Worm (Caenorhabditis elegans) whole organism, young adult: ENCODE data around the gene C06E4.2.

Source experiments
- B0019.2 ChIP-seq: fragments of 200-800 bp; sonication (Bioruptor generic); conservative IDR thresholded peaks from 2 replicates; pipeline ENCODE4 v1.3.6; 2022; ENCODE audit warnings: missing genetic modification reagents, missing genetic modification characterization, missing compliant biosample characterization
- B0035.1 ChIP-seq: sonication (generic microtip); optimal IDR thresholded peaks from 2 replicates; lab custom pipeline; 2016; ENCODE audit warnings: missing genetic modification characterization, mild to moderate bottlenecking, missing compliant biosample characterization, missing genotype, missing genetic modification reagents
- C06A6.2 ChIP-seq: fragments of 200-800 bp; sonication (Bioruptor generic); conservative IDR thresholded peaks from 2 replicates; pipeline ENCODE4 v1.3.6; 2022; ENCODE audit warnings: missing genetic modification characterization, missing compliant biosample characterization
- F22D6.2 ChIP-seq: sonication (generic microtip); optimal IDR thresholded peaks from 2 replicates; lab custom pipeline; 2016; ENCODE audit warnings: mild to moderate bottlenecking, missing genetic modification characterization, missing compliant biosample characterization
- F52B5.7 ChIP-seq: sonication (generic microtip); optimal IDR thresholded peaks from 2 replicates; lab custom pipeline; 2016; ENCODE audit warnings: mild to moderate bottlenecking, missing genetic modification characterization, missing compliant biosample characterization
- F55B11.4 ChIP-seq: sonication (generic microtip); optimal IDR thresholded peaks from 2 replicates; lab custom pipeline; 2016; ENCODE audit warnings: missing compliant biosample characterization, missing genetic modification characterization, borderline replicate concordance; ENCODE audit not compliant: insufficient read depth
- F57A8.1 ChIP-seq: fragments of 200-800 bp; sonication (Bioruptor generic); optimal IDR thresholded peaks from 2 replicates; lab custom pipeline; 2018; ENCODE audit warnings: mild to moderate bottlenecking, missing genetic modification characterization, moderate library complexity, missing compliant biosample characterization
- Y53F4B.3 ChIP-seq: fragments of 200-800 bp; sonication (Bioruptor generic); IDR thresholded peaks from 2 replicates; pipeline ENCODE4 v1.3.6; 2022; ENCODE audit warnings: missing genetic modification reagents, missing genetic modification characterization, missing compliant biosample characterization
- Y53G8AR.9 ChIP-seq: fragments of 200-800 bp; sonication (Bioruptor generic); conservative IDR thresholded peaks from 2 replicates; pipeline ENCODE4 v1.3.6; 2022; ENCODE audit warnings: missing genetic modification reagents, missing genetic modification characterization, missing compliant biosample characterization
- Y67H2A.10 ChIP-seq: fragments of 200-800 bp; sonication (Bioruptor generic); conservative IDR thresholded peaks from 2 replicates; pipeline ENCODE4 v1.3.6; 2022; ENCODE audit warnings: missing genetic modification reagents, missing genetic modification characterization, missing compliant biosample characterization
- Y79H2A.3 ChIP-seq: fragments of 200-800 bp; sonication (Bioruptor generic); conservative IDR thresholded peaks from 2 replicates; pipeline ENCODE4 v1.3.6; 2022; ENCODE audit warnings: missing genetic modification reagents, missing genetic modification characterization, missing compliant biosample characterization
- bed-2 ChIP-seq: fragments of 200-800 bp; sonication (Bioruptor generic); IDR thresholded peaks from 2 replicates; pipeline ENCODE4 v1.3.6; 2022; ENCODE audit warnings: missing genetic modification reagents, missing genetic modification characterization, missing compliant biosample characterization
- ceh-27 ChIP-seq: fragments of 200-800 bp; sonication (Bioruptor generic); optimal IDR thresholded peaks from 2 replicates; lab custom pipeline; 2018; ENCODE audit warnings: mild to moderate bottlenecking, missing genetic modification characterization, moderate library complexity, missing compliant biosample characterization
- ceh-58 ChIP-seq: fragments of 200-800 bp; sonication (Bioruptor generic); IDR thresholded peaks from 2 replicates; pipeline ENCODE4 v1.3.6; 2022; ENCODE audit warnings: missing genetic modification characterization, missing compliant biosample characterization
- ceh-79 ChIP-seq: sonication (generic microtip); optimal IDR thresholded peaks from 2 replicates; lab custom pipeline; 2017; ENCODE audit warnings: mild to moderate bottlenecking, missing genetic modification characterization, missing compliant biosample characterization
- ceh-91 ChIP-seq: fragments of 200-800 bp; sonication (Bioruptor generic); IDR thresholded peaks from 2 replicates; pipeline ENCODE4 v1.3.6; 2022; ENCODE audit warnings: missing genetic modification reagents, missing genetic modification characterization, missing compliant biosample characterization
- die-1 ChIP-seq: sonication (generic microtip); optimal IDR thresholded peaks from 2 replicates; lab custom pipeline; 2016; ENCODE audit warnings: missing genotype, mild to moderate bottlenecking, missing genetic modification characterization, missing compliant biosample characterization
- ekl-4 ChIP-seq: fragments of 200-800 bp; sonication (Bioruptor generic); IDR thresholded peaks from 2 replicates; pipeline ENCODE4 v1.3.6; 2022; ENCODE audit warnings: missing genetic modification reagents, missing genetic modification characterization, missing compliant biosample characterization
- ets-4 ChIP-seq: fragments of 200-800 bp; sonication (Bioruptor generic); optimal IDR thresholded peaks from 2 replicates; lab custom pipeline; 2018; ENCODE audit warnings: mild to moderate bottlenecking, missing genetic modification characterization, missing compliant biosample characterization
- hmg-1.2 ChIP-seq: fragments of 200-800 bp; sonication (Bioruptor generic); IDR thresholded peaks from 2 replicates; pipeline ENCODE4 v1.3.6; 2022; ENCODE audit warnings: missing genetic modification reagents, missing genetic modification characterization, missing compliant biosample characterization
- lag-1 ChIP-seq: fragments of 200-800 bp; sonication (Bioruptor generic); IDR thresholded peaks from 2 replicates; pipeline ENCODE4 v1.3.6; 2022; ENCODE audit warnings: missing genetic modification reagents, missing genetic modification characterization, missing compliant biosample characterization
- lsl-1 ChIP-seq: fragments of 200-800 bp; sonication (Bioruptor generic); optimal IDR thresholded peaks from 2 replicates; lab custom pipeline; 2018; ENCODE audit warnings: mild to moderate bottlenecking, missing genetic modification characterization, moderate library complexity, missing compliant biosample characterization
- lsy-27 ChIP-seq: sonication (generic microtip); optimal IDR thresholded peaks from 2 replicates; lab custom pipeline; 2017; ENCODE audit warnings: missing genetic modification characterization, mild to moderate bottlenecking, missing compliant biosample characterization, antibody characterized with exemption, missing genotype, borderline replicate concordance; ENCODE audit not compliant: insufficient read depth
- mcd-1 ChIP-seq: fragments of 200-800 bp; sonication (Bioruptor generic); IDR thresholded peaks from 2 replicates; pipeline ENCODE4 v1.3.6; 2022; ENCODE audit warnings: missing genetic modification reagents, missing genetic modification characterization, missing compliant biosample characterization
- mel-28 ChIP-seq: sonication (generic microtip); optimal IDR thresholded peaks from 2 replicates; lab custom pipeline; 2016; ENCODE audit warnings: borderline replicate concordance, mild to moderate bottlenecking, missing genetic modification characterization, missing compliant biosample characterization
- mes-4 ChIP-seq: sonication (generic microtip); optimal IDR thresholded peaks from 2 replicates; lab custom pipeline; 2016; ENCODE audit warnings: missing genotype, missing genetic modification characterization, missing compliant biosample characterization
- mxl-1 ChIP-seq: sonication (generic microtip); optimal IDR thresholded peaks from 2 replicates; lab custom pipeline; 2016; ENCODE audit warnings: missing genetic modification characterization, missing compliant biosample characterization
- nfya-1 ChIP-seq: sonication (generic microtip); optimal IDR thresholded peaks from 2 replicates; lab custom pipeline; 2017; ENCODE audit warnings: antibody characterized with exemption, missing compliant biosample characterization, missing genetic modification characterization, borderline replicate concordance; ENCODE audit not compliant: insufficient read depth
- pbrm-1 ChIP-seq: fragments of 200-800 bp; sonication (Bioruptor generic); IDR thresholded peaks from 2 replicates; pipeline ENCODE4 v1.3.6; 2022; ENCODE audit warnings: missing genetic modification reagents, missing genetic modification characterization, missing compliant biosample characterization
- pha-4 ChIP-seq: fragments of 150-350 bp; sonication (generic microtip); optimal IDR thresholded peaks from 2 replicates; lab custom pipeline; 2014; ENCODE audit warnings: missing biosample characterization, missing genetic modification reagents, missing genetic modification characterization
- rcor-1 ChIP-seq: fragments of 200-800 bp; sonication (Bioruptor generic); IDR thresholded peaks from 2 replicates; pipeline ENCODE4 v1.3.6; 2022; ENCODE audit warnings: missing genetic modification reagents, missing genetic modification characterization, missing compliant biosample characterization
- rpc-1 ChIP-seq, 2 experiments: fragments of 150-350 bp in 1 of 2; sonication (generic microtip) in 1 of 2; optimal IDR thresholded peaks; 2 replicates each; lab custom pipeline; 2014 to 2018; ENCODE audit warnings: missing biosample characterization in 1 of 2, missing genetic modification characterization in 1 of 2, missing genetic modification reagents in 1 of 2, missing genotype in 1 of 2
- snpc-1.1 ChIP-seq: sonication (generic microtip); optimal IDR thresholded peaks from 2 replicates; lab custom pipeline; 2017; ENCODE audit warnings: missing genetic modification characterization, mild to moderate bottlenecking, missing compliant biosample characterization, antibody characterized with exemption, moderate library complexity, missing genotype, missing genetic modification reagents; ENCODE audit not compliant: insufficient read depth
- xnd-1 ChIP-seq: sonication (generic microtip); optimal IDR thresholded peaks from 2 replicates; lab custom pipeline; 2016; ENCODE audit warnings: missing genotype, missing genetic modification reagents, missing genetic modification characterization, missing compliant biosample characterization
- zim-3 ChIP-seq: sonication (generic microtip); optimal IDR thresholded peaks from 2 replicates; lab custom pipeline; 2017; ENCODE audit warnings: mild to moderate bottlenecking, missing genetic modification characterization, moderate library complexity, missing compliant biosample characterization
- ztf-25 ChIP-seq: fragments of 200-800 bp; sonication (Bioruptor generic); IDR thresholded peaks from 2 replicates; pipeline ENCODE4 v1.3.6; 2022; ENCODE audit warnings: missing genetic modification reagents, missing genetic modification characterization, missing compliant biosample characterization
- ztf-3 ChIP-seq: fragments of 200-800 bp; sonication (Bioruptor generic); optimal IDR thresholded peaks from 2 replicates; lab custom pipeline; 2018; ENCODE audit warnings: mild to moderate bottlenecking, missing genetic modification characterization, missing compliant biosample characterization

Gene C06E4.2

ce11 chrIV:7301481-7301880 is 24.7 kb downstream of the C06E4.2 start:
- no peak for TF ChIP-seq ets-4 (GFP tag; lab: Kevin White, UChicago)
- no peak for TF ChIP-seq ztf-3 (GFP tag; lab: Kevin White, UChicago)
- TF ChIP-seq lag-1 (GFP tag; lab: Robert Waterston, UW), result no peak
- TF ChIP-seq xnd-1 (tag; lab: Kevin White, UChicago), result no peak
- TF ChIP-seq nfya-1 (tag; lab: Kevin White, UChicago), result no peak
- TF ChIP-seq Y79H2A.3 (GFP tag; lab: Robert Waterston, UW), result no peak
- TF ChIP-seq rcor-1, result no peak
- TF ChIP-seq Y53F4B.3 (GFP tag; lab: Robert Waterston, UW), result no peak
- TF ChIP-seq pha-4 (tag; lab: Kevin White, UChicago), result no peak
- no peak for TF ChIP-seq Y67H2A.10 (GFP tag; lab: Robert Waterston, UW)
- no peak for TF ChIP-seq hmg-1.2
- no peak for TF ChIP-seq snpc-1.1 (tag; lab: Kevin White, UChicago)
- no peak for TF ChIP-seq B0019.2
- TF ChIP-seq ceh-79, result no peak
- no peak for TF ChIP-seq zim-3

ce11 chrIV:7305325-7305724 is 28.6 kb downstream of the C06E4.2 start, which contains the start of gene npr-27:
Gene npr-27 (plus strand): TSS chrIV:7305625.
- TF ChIP-seq pbrm-1 (GFP tag; lab: Robert Waterston, UW) (no peak), mes-4 (tag; lab: Kevin White, UChicago) (no peak), Y53G8AR.9 (GFP tag; lab: Robert Waterston, UW) (no peak), B0035.1 (no peak), bed-2 (GFP tag; lab: Robert Waterston, UW) (no peak), ekl-4 (GFP tag; lab: Robert Waterston, UW) (no peak), mcd-1 (GFP tag; lab: Robert Waterston, UW) (no peak), ceh-58 (GFP tag; lab: Robert Waterston, UW) (no peak), rpc-1 (optimal IDR thresholded peaks at IDR 0.05; lab: Kevin White, UChicago) (no peak), rpc-1 (tag; optimal IDR thresholded peaks at IDR 0.05; lab: Kevin White, UChicago) (no peak)

- TF ChIP-seq xnd-1 (tag; lab: Kevin White, UChicago), result no peak
- no peak for TF ChIP-seq mxl-1 (tag; lab: Kevin White, UChicago)
- TF ChIP-seq C06A6.2 (GFP tag; lab: Robert Waterston, UW), result no peak
- TF ChIP-seq bed-2 (GFP tag; lab: Robert Waterston, UW), result no peak
- no peak for TF ChIP-seq F57A8.1 (GFP tag; lab: Kevin White, UChicago)
- TF ChIP-seq ztf-25 (GFP tag; lab: Robert Waterston, UW), result no peak
- TF ChIP-seq lsl-1 (GFP tag; lab: Kevin White, UChicago), result no peak
- TF ChIP-seq F52B5.7 (tag; lab: Kevin White, UChicago), result no peak
- TF ChIP-seq F55B11.4 (tag; lab: Kevin White, UChicago), result no peak
- no peak for TF ChIP-seq lsy-27 (tag; lab: Kevin White, UChicago)
- no peak for TF ChIP-seq mel-28
- TF ChIP-seq snpc-1.1 (tag; lab: Kevin White, UChicago), result no peak
- no peak for TF ChIP-seq ceh-27 (GFP tag; lab: Kevin White, UChicago)
- no peak for TF ChIP-seq die-1 (tag; lab: Kevin White, UChicago)
- no peak for TF ChIP-seq F22D6.2 (tag; lab: Kevin White, UChicago)
- no peak for TF ChIP-seq ceh-91 (GFP tag; lab: Robert Waterston, UW)
Measured at ce11 chrIV:7308974-7309373, 32.2 kb downstream of the C06E4.2 start, which contains the start of gene F42C5.6. Gene F42C5.6 (minus strand): TSS chrIV:7309074.
